Worm (Caenorhabditis elegans) whole organism, L4/young adult: ENCODE results near the gene R11F4.2.

ENCODE experiments used
- W03F9.2 ChIP-seq: fragments of 150-350 bp; optimal IDR thresholded peaks from 2 replicates; lab custom pipeline; 2014; ENCODE audit warnings: missing biosample characterization, missing genetic modification characterization
- dao-5 ChIP-seq: sonication (generic microtip); optimal IDR thresholded peaks from 2 replicates; lab custom pipeline; 2016; ENCODE audit warnings: missing genotype, missing genetic modification characterization, moderate library complexity, missing compliant biosample characterization
- him-1 ChIP-seq: sonication (generic microtip); optimal IDR thresholded peaks from 2 replicates; lab custom pipeline; 2016; ENCODE audit warnings: missing genotype, missing genetic modification reagents, missing genetic modification characterization, missing compliant biosample characterization

Gene R11F4.2

ce11 chrII:4082754-4083153 is at the start of gene R11F4.2:
R11F4.2 (plus strand) TSS chrII:4083054.
- TF ChIP-seq W03F9.2: no peak
- TF ChIP-seq him-1: no peak
- no peak for TF ChIP-seq dao-5 (tag; lab: Kevin White, UChicago)

- TF ChIP-seq W03F9.2 (no peak), dao-5 (tag; lab: Kevin White, UChicago) (no peak), him-1 (no peak)
Observed at ce11 chrII:4038541-4038940, 44.3 kb upstream of the R11F4.2 start, which contains the start of gene pqn-48. pqn-48 (plus strand) TSS chrII:4038884.

DNA sequence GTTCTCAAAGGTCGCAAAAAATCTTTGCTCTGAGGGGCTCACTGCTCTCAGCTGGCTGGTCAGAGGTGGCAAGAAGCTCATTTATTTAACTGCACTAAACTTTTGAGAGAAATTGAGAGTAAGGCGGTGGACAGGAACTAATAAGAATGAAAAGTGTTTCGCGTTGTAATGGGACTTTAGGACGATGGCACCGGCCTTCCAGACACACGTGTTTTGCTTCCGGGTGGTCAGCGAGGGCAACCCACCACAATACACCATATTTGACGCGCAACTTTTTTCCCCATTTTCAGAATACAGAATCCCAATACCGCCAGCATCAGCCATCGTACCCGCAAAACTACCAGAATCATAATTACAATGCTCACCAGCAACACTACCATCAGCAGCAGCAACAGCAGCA is 42.8 kb upstream of the R11F4.2 start:
- TF ChIP-seq dao-5 (tag; lab: Kevin White, UChicago): no peak

DNA sequence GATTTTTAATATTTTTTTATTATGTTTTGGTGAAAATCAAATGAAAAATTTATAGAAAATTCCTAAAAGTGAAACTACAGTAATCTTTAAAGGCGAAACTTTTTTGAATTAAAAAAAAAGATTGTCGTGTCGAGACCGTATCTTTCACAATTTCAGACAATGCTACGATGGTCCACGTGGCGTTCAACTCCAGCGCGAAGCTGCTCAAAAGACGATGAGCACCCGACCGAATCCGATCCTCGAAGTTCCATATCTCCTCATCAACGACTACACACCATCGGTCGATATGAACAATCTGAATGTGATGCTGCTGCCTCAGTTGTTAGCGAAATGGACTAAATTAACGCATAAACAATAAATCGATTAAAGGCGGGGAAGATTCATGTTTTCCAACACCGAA is 40.2 kb upstream of the R11F4.2 start:
- TF ChIP-seq dao-5 (tag; lab: Kevin White, UChicago): no peak
- TF ChIP-seq him-1: no peak
- TF ChIP-seq W03F9.2: no peak

DNA sequence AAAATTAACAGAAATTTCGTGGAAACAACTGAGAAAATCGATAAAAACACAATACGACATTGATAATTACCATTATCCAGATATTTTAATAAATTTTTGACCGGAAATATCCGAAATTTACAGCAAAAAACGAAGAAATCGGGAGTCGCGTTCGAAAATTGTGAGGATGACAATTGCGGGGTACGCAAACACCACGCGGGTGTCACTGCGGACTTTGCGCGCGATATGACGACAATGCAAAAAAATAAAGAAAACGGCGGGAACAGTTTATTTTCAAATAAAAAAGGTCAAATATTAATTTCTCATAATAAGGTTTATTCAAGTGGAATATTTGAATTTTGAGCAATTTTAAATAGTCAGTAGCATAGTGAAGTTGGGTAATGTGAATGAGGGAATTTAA is 38.5 kb upstream of the R11F4.2 start, which contains the start of gene rpn-11:
TSS of gene rpn-11 (minus strand) at position 198 of the 400 bp plus-strand sequence.
- no peak for TF ChIP-seq dao-5 (tag; lab: Kevin White, UChicago)
- TF ChIP-seq W03F9.2: peak; percentile 68
- peak; percentile 47 for TF ChIP-seq him-1

- TF ChIP-seq W03F9.2: no peak
- TF ChIP-seq him-1: no peak
- no peak for TF ChIP-seq dao-5 (tag; lab: Kevin White, UChicago)
Observed at ce11 chrII:4045396-4045795, 37.5 kb upstream of the R11F4.2 start, which contains the start of gene K07D4.2. K07D4.2 (minus strand) TSS chrII:4045496.

- TF ChIP-seq him-1: peak; percentile 12
Observed at ce11 chrII:4047839-4048440, 34.9 kb upstream of the R11F4.2 start.

DNA sequence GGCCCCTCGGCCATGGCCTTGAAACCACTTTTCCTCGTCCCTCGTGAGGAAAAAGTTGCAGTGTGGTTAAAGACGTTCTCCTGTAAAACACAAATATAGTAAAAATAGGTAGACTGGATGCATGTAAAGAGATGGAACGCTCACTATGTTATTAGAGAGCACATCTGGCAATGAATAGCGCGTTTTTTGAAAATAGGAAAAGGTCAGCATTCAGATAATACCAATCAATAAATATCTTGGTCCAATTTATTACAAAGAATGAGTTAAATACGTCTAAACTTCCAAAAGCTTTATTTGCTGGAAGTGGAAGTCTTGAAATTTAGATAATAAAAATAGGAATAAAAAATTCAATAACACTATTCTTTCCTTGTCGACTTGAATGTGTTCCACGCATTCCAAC is 20.4 kb upstream of the R11F4.2 start, which contains the start of gene gadr-4:
TSS of gene gadr-4 (minus strand) at position 101 of the 400 bp plus-strand sequence.
- no peak for TF ChIP-seq dao-5 (tag; lab: Kevin White, UChicago)
- no peak for TF ChIP-seq W03F9.2
- no peak for TF ChIP-seq him-1

DNA sequence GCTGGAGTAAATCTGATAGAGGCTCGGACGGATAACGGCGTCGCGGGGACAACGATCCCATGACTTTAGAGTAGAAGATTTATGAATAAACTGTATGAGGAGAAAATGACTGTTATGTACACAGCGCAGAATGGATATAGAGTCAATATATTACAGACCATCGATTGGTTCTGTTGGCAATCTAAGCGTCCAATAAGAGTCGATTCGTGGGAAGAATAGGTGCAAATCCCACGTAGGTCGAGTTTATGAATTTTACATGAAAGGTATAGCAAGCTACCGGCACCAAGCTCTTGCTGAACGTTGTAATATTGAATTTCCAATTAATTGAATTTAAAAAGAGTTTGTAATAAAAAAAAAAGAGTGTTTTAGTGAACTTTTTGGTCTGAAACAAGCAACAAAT is 18.9 kb upstream of the R11F4.2 start, which contains the start of gene fbxb-118:
TSS of gene fbxb-118 (minus strand) at position 101 of the 400 bp plus-strand sequence.
- TF ChIP-seq him-1: no peak
- no peak for TF ChIP-seq dao-5 (tag; lab: Kevin White, UChicago)
- TF ChIP-seq W03F9.2: no peak

DNA sequence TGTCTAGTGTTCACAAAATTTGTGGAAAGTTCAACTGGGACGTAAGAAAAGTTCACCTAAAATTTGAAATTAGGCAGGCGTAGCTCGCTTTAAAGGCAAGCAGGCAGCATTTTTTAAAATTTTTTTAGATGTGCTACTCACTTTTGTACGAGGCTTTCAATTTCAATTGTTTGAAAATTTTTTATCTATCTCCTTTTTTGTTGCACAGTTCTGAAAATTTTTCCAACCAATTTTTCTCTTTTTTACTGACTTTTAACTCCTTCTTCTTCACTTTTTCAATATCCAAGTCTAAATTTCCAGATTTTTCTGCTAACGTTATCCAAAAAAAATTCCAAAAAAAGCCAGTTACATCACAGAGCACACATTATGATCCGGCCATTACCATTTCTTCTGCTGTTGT is 15.6 kb upstream of the R11F4.2 start, which contains the start of gene W06A11.1:
TSS of gene W06A11.1 (plus strand) at position 301 of the 400 bp plus-strand sequence.
- TF ChIP-seq W03F9.2: no peak
- TF ChIP-seq him-1: no peak
- no peak for TF ChIP-seq dao-5 (tag; lab: Kevin White, UChicago)

DNA sequence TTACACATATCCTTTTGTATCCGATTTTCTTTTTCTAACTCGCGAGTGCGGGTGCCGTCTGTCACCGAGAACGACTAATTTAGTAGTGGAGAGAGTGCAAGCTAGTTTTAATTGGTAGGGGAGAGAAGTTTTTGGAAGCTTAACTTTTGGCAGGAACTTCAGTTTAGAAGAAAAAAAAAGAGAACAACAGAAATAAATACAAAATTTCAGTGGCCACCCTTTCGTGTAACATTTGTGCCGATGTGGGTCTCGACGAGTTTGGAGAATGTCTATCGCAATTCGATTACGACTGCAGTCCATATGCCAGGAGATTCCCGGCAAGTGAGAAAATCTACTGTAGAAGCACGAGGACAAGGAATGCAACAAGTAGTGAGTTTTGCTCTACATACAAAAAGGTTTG is 14.7 kb upstream of the R11F4.2 start:
- no peak for TF ChIP-seq W03F9.2
- no peak for TF ChIP-seq him-1
- TF ChIP-seq dao-5 (tag; lab: Kevin White, UChicago): no peak

DNA sequence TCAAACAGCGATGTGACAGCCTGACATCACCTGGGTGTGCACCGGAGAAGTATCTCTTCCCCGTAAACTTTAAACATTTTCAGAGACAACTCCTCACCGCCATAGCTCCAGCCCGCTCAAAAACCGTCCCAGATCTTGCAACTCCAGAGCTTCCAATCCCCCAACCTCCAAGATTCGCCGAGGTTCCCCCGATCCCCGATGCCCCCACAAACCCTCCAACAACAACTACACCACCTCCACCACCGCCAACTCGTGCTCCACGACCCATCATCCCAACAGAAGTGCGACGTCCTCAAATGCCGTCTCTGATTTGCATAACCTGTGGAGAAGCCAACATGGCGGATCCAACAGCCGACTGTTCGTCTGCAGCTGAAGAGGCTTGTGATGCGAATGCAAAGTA is 11.8 kb upstream of the R11F4.2 start:
- no peak for TF ChIP-seq dao-5 (tag; lab: Kevin White, UChicago)
- TF ChIP-seq W03F9.2: no peak
- no peak for TF ChIP-seq him-1

DNA sequence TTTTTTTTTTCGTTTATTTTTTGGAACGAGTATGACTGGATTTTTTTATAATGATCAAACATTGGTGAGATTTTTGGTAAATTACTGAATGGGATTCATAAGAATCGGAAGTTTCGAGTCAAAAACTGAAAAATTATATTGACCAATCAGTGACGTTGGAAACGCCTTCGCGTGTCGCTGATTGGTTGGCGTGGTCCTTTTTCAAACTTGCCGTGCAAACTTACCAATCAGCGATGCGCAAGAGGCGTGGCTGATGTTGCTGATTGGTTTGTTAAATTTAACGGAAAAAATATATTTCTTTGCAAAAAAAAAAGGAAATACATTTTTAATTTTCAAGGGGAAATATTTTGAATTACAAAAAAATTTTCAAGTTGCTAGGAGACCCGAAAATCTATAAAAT is 8.1 kb upstream of the R11F4.2 start:
- no peak for TF ChIP-seq W03F9.2
- TF ChIP-seq him-1: no peak
- TF ChIP-seq dao-5 (tag; lab: Kevin White, UChicago): no peak

DNA sequence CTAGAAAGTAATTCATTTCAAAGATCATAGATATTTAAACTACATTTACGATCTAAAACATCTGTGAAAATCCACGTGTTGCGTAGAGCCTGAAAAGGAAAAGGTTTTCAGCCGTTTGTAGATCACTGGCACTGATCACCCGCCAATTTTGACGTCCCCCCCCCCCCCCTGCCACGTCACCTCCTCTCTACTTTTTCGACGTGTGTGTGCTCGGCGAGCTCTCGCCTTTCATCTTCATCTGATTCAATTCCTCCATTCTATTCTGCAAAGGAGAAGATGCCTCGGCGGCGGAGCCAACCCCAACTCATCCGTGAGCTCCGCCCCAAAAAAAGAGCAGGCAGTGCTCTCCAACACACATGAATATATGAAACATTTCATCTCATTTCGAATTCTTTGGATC is 1.7 kb upstream of the R11F4.2 start:
- TF ChIP-seq W03F9.2 (no peak), dao-5 (tag; lab: Kevin White, UChicago) (no peak), him-1 (no peak)

DNA sequence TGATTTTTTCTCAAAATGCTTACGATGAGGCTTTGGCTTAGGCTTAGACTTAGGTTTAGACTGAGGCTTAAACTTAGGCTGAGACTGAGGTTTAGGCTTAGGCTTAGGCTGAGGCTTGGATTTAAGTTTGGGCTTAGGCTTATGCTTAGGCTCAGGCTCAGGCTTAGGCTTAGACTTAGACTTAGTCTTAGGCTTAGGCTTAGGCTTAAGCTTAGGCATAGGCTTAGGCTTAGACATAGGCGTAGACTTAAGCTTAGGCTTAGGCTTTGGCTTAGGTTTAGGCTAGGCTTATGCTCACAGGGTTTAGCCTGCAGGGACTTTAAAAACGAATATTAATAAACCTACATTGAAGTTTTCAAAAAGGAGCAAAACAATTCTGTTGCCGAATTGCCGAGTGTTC is 963 bp upstream of the R11F4.2 start:
- no peak for TF ChIP-seq W03F9.2
- TF ChIP-seq him-1: no peak
- TF ChIP-seq dao-5 (tag; lab: Kevin White, UChicago): no peak

- TF ChIP-seq W03F9.2: no peak
Observed at ce11 chrII:4085601-4086000, 2.7 kb downstream of the R11F4.2 start.
